Fruit fly (Drosophila melanogaster) whole organism, embryonic: Measurements from ENCODE around the gene CG8191.

Source experiments
- CG11504 ChIP-seq: fragments of 200-800 bp; sonication (Bioruptor generic); optimal IDR thresholded peaks from 3 replicates; lab custom pipeline; 2019; ENCODE audit warnings: missing biosample characterization, mild to moderate bottlenecking, missing genetic modification characterization, moderate library complexity
- CG13123 ChIP-seq: fragments of 200-800 bp; sonication (Bioruptor generic); optimal IDR thresholded peaks from 2 replicates; lab custom pipeline; 2016; ENCODE audit warnings: missing biosample characterization, missing genetic modification characterization
- CG17186 ChIP-seq: fragments of 200-800 bp; sonication (Bioruptor generic); optimal IDR thresholded peaks from 3 replicates; lab custom pipeline; 2017; ENCODE audit warnings: missing biosample characterization, missing genetic modification reagents, missing genetic modification characterization
- CG18619 ChIP-seq: fragments of 200-800 bp; sonication (Bioruptor generic); optimal IDR thresholded peaks from 3 replicates; lab custom pipeline; 2017; ENCODE audit warnings: missing biosample characterization, mild to moderate bottlenecking, missing genetic modification characterization
- CG2678 ChIP-seq: fragments of 200-800 bp; sonication (Bioruptor generic); optimal IDR thresholded peaks from 3 replicates; lab custom pipeline; 2019; ENCODE audit warnings: missing biosample characterization, mild to moderate bottlenecking, missing genetic modification characterization, moderate library complexity
- CG3065 ChIP-seq: fragments of 200-800 bp; sonication (Bioruptor generic); optimal IDR thresholded peaks from 2 replicates; lab custom pipeline; 2016; ENCODE audit warnings: missing biosample characterization, missing genetic modification characterization
- CG32532 ChIP-seq: fragments of 200-800 bp; sonication (Bioruptor generic); IDR thresholded peaks from 2 replicates; pipeline ENCODE4 v1.3.6; 2022; ENCODE audit warnings: missing biosample characterization, missing genetic modification characterization
- CG3726 ChIP-seq: fragments of 200-800 bp; sonication (Bioruptor generic); IDR thresholded peaks from 3 replicates; pipeline ENCODE4, ENCODE4 v1.3.6; 2022; ENCODE audit warnings: missing biosample characterization, missing genetic modification characterization
- CG42726 ChIP-seq: fragments of 200-800 bp; sonication (Bioruptor generic); IDR thresholded peaks from 2 replicates; pipeline ENCODE4 v1.3.6; 2022; ENCODE audit warnings: missing biosample characterization, missing genetic modification characterization; ENCODE audit not compliant: partially characterized antibody
- CG4730 ChIP-seq: fragments of 200-800 bp; sonication (Bioruptor generic); IDR thresholded peaks from 2 replicates; pipeline ENCODE4 v1.3.6; 2022; ENCODE audit warnings: missing biosample characterization, missing genetic modification characterization
- CG6272 ChIP-seq: fragments of 200-800 bp; sonication (Bioruptor generic); IDR thresholded peaks from 2 replicates; pipeline ENCODE4 v1.3.6; 2022; ENCODE audit warnings: missing biosample characterization, missing genetic modification characterization
- CG6791 ChIP-seq: fragments of 200-800 bp; sonication (Bioruptor generic); IDR thresholded peaks from 3 replicates; pipeline ENCODE4 v1.3.6; 2022; ENCODE audit warnings: missing biosample characterization, missing genetic modification characterization; ENCODE audit not compliant: partially characterized antibody
- CG6813 ChIP-seq: fragments of 200-800 bp; sonication (Bioruptor generic); optimal IDR thresholded peaks from 2 replicates; lab custom pipeline; 2017; ENCODE audit warnings: missing biosample characterization, missing genetic modification characterization, mild to moderate bottlenecking, moderate library complexity, missing genetic modification reagents
- CG8359 ChIP-seq: fragments of 200-800 bp; sonication (Bioruptor generic); optimal IDR thresholded peaks from 2 replicates; lab custom pipeline; 2017; ENCODE audit warnings: missing biosample characterization, mild to moderate bottlenecking, missing genetic modification characterization, borderline replicate concordance
- CG8765 ChIP-seq: fragments of 200-800 bp; sonication (Bioruptor generic); IDR thresholded peaks from 2 replicates; pipeline ENCODE4 v1.3.6; 2022; ENCODE audit warnings: missing biosample characterization, missing genetic modification characterization
- D19B ChIP-seq: fragments of 200-800 bp; sonication (Bioruptor generic); optimal IDR thresholded peaks from 2 replicates; lab custom pipeline; 2017; ENCODE audit warnings: missing biosample characterization, mild to moderate bottlenecking, missing genetic modification characterization
- Dip3 ChIP-seq: fragments of 200-800 bp; sonication (Bioruptor generic); optimal IDR thresholded peaks from 3 replicates; lab custom pipeline; 2016; ENCODE audit warnings: missing biosample characterization, missing genetic modification characterization
- Doc3 ChIP-seq: fragments of 200-800 bp; sonication (Bioruptor generic); IDR thresholded peaks from 3 replicates; pipeline ENCODE4 v1.3.6; 2022; ENCODE audit warnings: missing biosample characterization, missing genetic modification characterization; ENCODE audit not compliant: partially characterized antibody
- E2f2 ChIP-seq: fragments of 200-800 bp; sonication (Bioruptor generic); IDR thresholded peaks from 2 replicates; pipeline ENCODE4 v1.3.6; 2022; ENCODE audit warnings: missing biosample characterization, missing genetic modification characterization
- Eip74EF ChIP-seq, 2 experiments: fragments of 200-800 bp in 1 of 2; fragments of >200 bp in 1 of 2; sonication (Bioruptor generic) in 1 of 2; optimal IDR thresholded peaks; 2 replicates each; lab custom pipeline; 2017 to 2019; ENCODE audit warnings: missing biosample characterization in 2 of 2, missing genetic modification characterization in 2 of 2, mild to moderate bottlenecking in 1 of 2, moderate library complexity in 1 of 2
- Fer2 ChIP-seq: fragments of 200-800 bp; sonication (Bioruptor generic); optimal IDR thresholded peaks from 2 replicates; lab custom pipeline; 2018; ENCODE audit warnings: missing biosample characterization, mild to moderate bottlenecking, missing genetic modification characterization, moderate library complexity
- GATAe ChIP-seq: fragments of 200-800 bp; sonication (Bioruptor generic); conservative IDR thresholded peaks from 2 replicates; pipeline ENCODE4 v1.3.6; 2022; ENCODE audit warnings: missing biosample characterization, missing genetic modification characterization
- HmgD ChIP-seq: fragments of 200-800 bp; sonication (Bioruptor generic); optimal IDR thresholded peaks from 3 replicates; lab custom pipeline; 2016; ENCODE audit warnings: missing biosample characterization, missing genetic modification characterization
- Hr78 ChIP-seq, 2 experiments: fragments of 200-800 bp in 1 of 2; fragments of >200 bp in 1 of 2; sonication (Bioruptor generic) in 1 of 2; optimal IDR thresholded peaks; 2 replicates each; lab custom pipeline; 2017 to 2019; ENCODE audit warnings: missing biosample characterization in 2 of 2, missing genetic modification characterization in 2 of 2, mild to moderate bottlenecking in 1 of 2, moderate library complexity in 1 of 2
- Lim3 ChIP-seq: fragments of 200-800 bp; sonication (Bioruptor generic); IDR thresholded peaks from 2 replicates; pipeline ENCODE4 v1.3.6; 2022; ENCODE audit warnings: missing biosample characterization, missing genetic modification characterization
- MTF-1 ChIP-seq: fragments of 200-800 bp; sonication (Bioruptor generic); optimal IDR thresholded peaks from 2 replicates; lab custom pipeline; 2018; ENCODE audit warnings: missing biosample characterization, mild to moderate bottlenecking, missing genetic modification characterization, borderline replicate concordance
- NK7.1 ChIP-seq: fragments of 200-800 bp; sonication (Bioruptor generic); optimal IDR thresholded peaks from 3 replicates; lab custom pipeline; 2016; ENCODE audit warnings: missing biosample characterization, missing genetic modification characterization
- Poxn ChIP-seq: fragments of 200-800 bp; sonication (Bioruptor generic); IDR thresholded peaks from 2 replicates; pipeline ENCODE4 v1.3.6; 2022; ENCODE audit warnings: missing biosample characterization, missing genetic modification characterization
- Sox102F ChIP-seq: fragments of 200-800 bp; sonication (Bioruptor generic); optimal IDR thresholded peaks from 2 replicates; lab custom pipeline; 2018; ENCODE audit warnings: missing biosample characterization, mild to moderate bottlenecking, missing genetic modification characterization, moderate library complexity
- Stat92E ChIP-seq, 3 experiments: fragments of >200 bp in 2 of 3; fragments of 200-800 bp in 1 of 3; sonication (Bioruptor generic) in 1 of 3; optimal IDR thresholded peaks; 2 replicates each; lab custom pipeline; 2017 to 2019; ENCODE audit warnings: missing biosample characterization in 3 of 3, missing genetic modification characterization in 3 of 3, mild to moderate bottlenecking in 1 of 3, moderate library complexity in 1 of 3
- Taf1 ChIP-seq: fragments of 200-800 bp; sonication (Bioruptor generic); IDR thresholded peaks from 2 replicates; pipeline ENCODE4 v1.3.6; 2022; ENCODE audit warnings: missing biosample characterization, missing genetic modification characterization
- Xrp1 ChIP-seq: fragments of 200-800 bp; sonication (Bioruptor generic); IDR thresholded peaks from 2 replicates; pipeline ENCODE4 v1.3.6; 2022; ENCODE audit warnings: missing biosample characterization, missing genetic modification characterization
- YL-1 ChIP-seq: fragments of 200-800 bp; sonication (Bioruptor generic); optimal IDR thresholded peaks from 3 replicates; lab custom pipeline; 2017; ENCODE audit warnings: missing biosample characterization, mild to moderate bottlenecking, missing genetic modification characterization
- az2 ChIP-seq: fragments of 200-800 bp; sonication (Bioruptor generic); optimal IDR thresholded peaks from 3 replicates; lab custom pipeline; 2016; ENCODE audit warnings: missing biosample characterization, missing genetic modification characterization
- bab2 ChIP-seq: fragments of 200-800 bp; sonication (Bioruptor generic); optimal IDR thresholded peaks from 2 replicates; lab custom pipeline; 2016; ENCODE audit warnings: missing biosample characterization, missing genetic modification characterization
- bcd ChIP-seq: fragments of 200-800 bp; sonication (Bioruptor generic); optimal IDR thresholded peaks from 2 replicates; lab custom pipeline; 2017; ENCODE audit warnings: missing biosample characterization, mild to moderate bottlenecking, missing genetic modification characterization
- ems ChIP-seq: fragments of 200-800 bp; sonication (Bioruptor generic); optimal IDR thresholded peaks from 3 replicates; lab custom pipeline; 2016; ENCODE audit warnings: missing biosample characterization, missing genetic modification characterization
- fd102C ChIP-seq: fragments of 200-800 bp; sonication (Bioruptor generic); optimal IDR thresholded peaks from 2 replicates; lab custom pipeline; 2018; ENCODE audit warnings: missing biosample characterization, mild to moderate bottlenecking, missing genetic modification characterization, moderate library complexity
- hb ChIP-seq: fragments of 200-800 bp; sonication (Bioruptor generic); IDR thresholded peaks from 3 replicates; pipeline ENCODE4 v1.3.6; 2022; ENCODE audit warnings: missing biosample characterization, missing genetic modification characterization; ENCODE audit not compliant: partially characterized antibody
- insv ChIP-seq, 2 experiments: fragments of 200-800 bp; sonication (Bioruptor generic); optimal IDR thresholded peaks; 3 replicates each; lab custom pipeline; 2016 to 2018; ENCODE audit warnings: missing biosample characterization in 2 of 2, missing genetic modification characterization in 2 of 2
- jigr1 ChIP-seq: fragments of 200-800 bp; sonication (Bioruptor generic); IDR thresholded peaks from 3 replicates; pipeline ENCODE4 v1.3.6; 2022; ENCODE audit warnings: missing biosample characterization, missing genetic modification characterization
- klu ChIP-seq: fragments of 200-800 bp; sonication (Bioruptor generic); IDR thresholded peaks from 2 replicates; pipeline ENCODE4 v1.3.6; 2022; ENCODE audit warnings: missing biosample characterization, missing genetic modification characterization
- nmo ChIP-seq: fragments of 200-800 bp; sonication (Bioruptor generic); optimal IDR thresholded peaks from 2 replicates; lab custom pipeline; 2018; ENCODE audit warnings: missing biosample characterization, mild to moderate bottlenecking, missing genetic modification characterization, moderate library complexity
- onecut ChIP-seq: fragments of 200-800 bp; sonication (Bioruptor generic); IDR thresholded peaks from 2 replicates; pipeline ENCODE4 v1.3.6; 2022; ENCODE audit warnings: missing biosample characterization, missing genetic modification characterization
- peb ChIP-seq: fragments of 200-800 bp; sonication (Bioruptor generic); IDR thresholded peaks from 2 replicates; pipeline ENCODE4 v1.3.6; 2022; ENCODE audit warnings: missing biosample characterization, missing genetic modification characterization
- sc ChIP-seq, 3 experiments: fragments of >200 bp in 2 of 3; fragments of 200-800 bp in 1 of 3; sonication (Bioruptor generic) in 1 of 3; optimal IDR thresholded peaks; 2 replicates in 2 of 3; 3 replicates in 1 of 3; lab custom pipeline; 2017; ENCODE audit warnings: mild to moderate bottlenecking in 1 of 3, missing biosample characterization in 1 of 3, missing genetic modification characterization in 1 of 3, missing genetic modification reagents in 1 of 3
- ttk ChIP-seq: fragments of 200-800 bp; sonication (Bioruptor generic); IDR thresholded peaks from 2 replicates; pipeline ENCODE4 v2.1.2; 2022; ENCODE audit warnings: missing biosample characterization, missing genetic modification characterization

CG8191 gene

DNA sequence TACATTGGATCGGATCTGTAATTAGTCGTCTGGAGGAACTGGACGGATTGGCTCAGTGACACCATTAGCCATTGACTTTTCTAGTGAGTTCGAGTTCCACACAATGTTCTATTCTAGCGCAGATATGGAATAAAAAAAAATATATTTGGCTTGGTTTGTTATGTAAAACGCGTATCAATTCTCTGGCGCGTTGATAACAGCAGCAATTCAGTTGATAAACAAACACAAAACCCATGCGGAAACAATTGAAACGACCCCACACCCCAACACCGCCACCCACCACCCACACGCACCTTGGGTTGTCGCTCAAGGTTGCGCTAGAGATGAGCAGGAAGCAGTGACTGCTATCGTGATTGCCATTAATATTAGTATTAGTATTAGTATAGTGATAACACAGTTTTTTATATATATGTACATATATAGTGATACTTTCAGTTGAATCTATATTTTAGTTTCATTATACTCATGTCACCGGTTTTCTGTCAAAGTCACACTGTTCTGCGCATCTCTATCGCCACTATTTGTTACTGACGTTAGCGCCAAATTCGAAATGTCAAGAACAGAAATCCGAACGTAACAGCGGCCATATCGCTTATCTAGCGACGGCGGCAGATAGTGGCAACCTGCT lies 34.3 kb upstream of the CG8191 start (continued):
- TF ChIP-seq CG8765 (GFP tag; lab: Robert Waterston, UW) (peak; percentile 90), Doc3 (no peak), peb (GFP tag; lab: Robert Waterston, UW) (peak; percentile 92), D19B (GFP tag; lab: Kevin White, UChicago) (peak; percentile 84), Poxn (GFP tag; lab: Robert Waterston, UW) (peak; percentile 69; the same call in 1 of the 2 replicates), CG6272 (GFP tag; lab: Robert Waterston, UW) (peak; percentile 89), sc (optimal IDR thresholded peaks at IDR 0.05; lab: Kevin White, UChicago) (no peak), sc (GFP tag; optimal IDR thresholded peaks at IDR 0.05; lab: Kevin White, UChicago) (peak; percentile 72), Hr78 (GFP tag; optimal IDR thresholded peaks at IDR 0.05; lab: Kevin White, UChicago) (peak in 1 of 2 experiments; percentile 72), GATAe (GFP tag; lab: Robert Waterston, UW) (peak; percentile 80), YL-1 (GFP tag; lab: Kevin White, UChicago) (peak; percentile 40), CG2678 (tag; lab: Kevin White, UChicago) (peak; percentile 94), NK7.1 (GFP tag; lab: Kevin White, UChicago) (peak; percentile 34), E2f2 (GFP tag; lab: Robert Waterston, UW) (peak; percentile 89), CG6813 (peak; percentile 87), Sox102F (GFP tag; lab: Kevin White, UChicago) (peak; percentile 91), Taf1 (peak; percentile 92), CG13123 (GFP tag; lab: Kevin White, UChicago) (peak; percentile 60), HmgD (no peak), CG3065 (peak; percentile 10), CG18619 (peak; percentile 87), bcd (GFP tag; lab: Kevin White, UChicago) (peak; percentile 95), klu (GFP tag; lab: Robert Waterston, UW) (peak; percentile 94), Lim3 (GFP tag; lab: Robert Waterston, UW) (peak; percentile 74), Eip74EF (GFP tag; optimal IDR thresholded peaks at IDR 0.05; lab: Kevin White, UChicago) (peak in 1 of 2 experiments; percentile 100), CG3726 (GFP tag; lab: Robert Waterston, UW) (peak; percentile 86), CG17186 (GFP tag; lab: Kevin White, UChicago) (peak; percentile 78), CG42726 (0 out of 2 replicates have a peak, but pooled peaks have one; percentile 42), Stat92E (GFP tag; optimal IDR thresholded peaks at IDR 0.05; lab: Kevin White, UChicago) (peak in 1 of 3 experiments; percentile 47), CG8359 (peak; percentile 82), ems (GFP tag; lab: Kevin White, UChicago) (peak; percentile 82), jigr1 (GFP tag; lab: Robert Waterston, UW) (peak; percentile 75; the same call in 2 of the 3 replicates), Xrp1 (GFP tag; lab: Robert Waterston, UW) (peak; percentile 96), Dip3 (GFP tag; lab: Kevin White, UChicago) (peak; percentile 72), az2 (GFP tag; lab: Kevin White, UChicago) (peak; percentile 88), nmo (GFP tag; lab: Kevin White, UChicago) (peak; percentile 89), MTF-1 (peak; percentile 85), insv (GFP tag; optimal IDR thresholded peaks at IDR 0.05; lab: Kevin White, UChicago) (no peak), onecut (GFP tag; lab: Robert Waterston, UW) (peak; percentile 76), CG11504 (peak; percentile 94), CG32532 (GFP tag; lab: Robert Waterston, UW) (peak; percentile 97), ttk (GFP tag; lab: Robert Waterston, UW) (peak; percentile 92), Fer2 (tag; lab: Kevin White, UChicago) (peak; percentile 93), CG6791 (GFP tag; lab: Robert Waterston, UW) (no peak), bab2 (peak; percentile 60), fd102C (peak; percentile 62), CG4730 (GFP tag; lab: Robert Waterston, UW) (peak; percentile 92), hb (GFP tag; lab: Robert Waterston, UW) (no peak)
